Fruit fly (Drosophila melanogaster) whole organism, wandering third instar larva: ENCODE results near the gene CG4069.

Experiments
- Abd-B ChIP-seq: fragments of >200 bp; optimal IDR thresholded peaks from 2 replicates; lab custom pipeline; 2017; ENCODE audit warnings: missing biosample characterization, missing genetic modification characterization
- Dif ChIP-seq: fragments of 200-275, 200-300 bp; sonication (Bioruptor generic); optimal IDR thresholded peaks from 2 replicates; lab custom pipeline; 2018; ENCODE audit warnings: missing biosample characterization, missing genetic modification characterization; ENCODE audit not compliant: partially characterized antibody
- Hnf4 ChIP-seq: fragments of 200-800 bp; sonication (Bioruptor generic); optimal IDR thresholded peaks from 2 replicates; lab custom pipeline; 2016; ENCODE audit warnings: missing biosample characterization, mild to moderate bottlenecking, missing genetic modification characterization
- Mio ChIP-seq: sonication (Bioruptor generic); optimal IDR thresholded peaks from 2 replicates; lab custom pipeline; 2016; ENCODE audit warnings: missing biosample characterization, missing genetic modification characterization
- Myc ChIP-seq: fragments of >200 bp; optimal IDR thresholded peaks from 2 replicates; lab custom pipeline; 2017
- OdsH ChIP-seq: fragments of 200-800 bp; sonication (Bioruptor generic); optimal IDR thresholded peaks from 2 replicates; lab custom pipeline; 2016; ENCODE audit warnings: missing biosample characterization, mild to moderate bottlenecking, missing genetic modification characterization
- Rel ChIP-seq, 2 experiments: fragments of 200-800 bp; sonication (Bioruptor generic) in 1 of 2; optimal IDR thresholded peaks; 2 replicates in 1 of 2; 3 replicates in 1 of 2; lab custom pipeline; 2016 to 2019; ENCODE audit warnings: mild to moderate bottlenecking in 2 of 2, missing biosample characterization in 2 of 2, missing genetic modification characterization in 2 of 2, moderate library complexity in 1 of 2
- Sp1 ChIP-seq: fragments of 200-800 bp; sonication (Bioruptor generic); optimal IDR thresholded peaks from 3 replicates; lab custom pipeline; 2019; ENCODE audit warnings: missing biosample characterization, mild to moderate bottlenecking, missing genetic modification characterization, moderate library complexity
- br ChIP-seq: fragments of 200-800 bp; sonication (Bioruptor generic); optimal IDR thresholded peaks from 2 replicates; lab custom pipeline; 2016; ENCODE audit warnings: missing biosample characterization, missing genetic modification characterization
- dsf ChIP-seq: sonication (Bioruptor generic); optimal IDR thresholded peaks from 2 replicates; lab custom pipeline; 2016; ENCODE audit warnings: missing biosample characterization, missing genetic modification characterization, borderline replicate concordance
- tai ChIP-seq: sonication (Bioruptor generic); optimal IDR thresholded peaks from 2 replicates; lab custom pipeline; 2016; ENCODE audit warnings: missing biosample characterization, missing genetic modification characterization
- usp ChIP-seq: fragments of >200 bp; optimal IDR thresholded peaks from 2 replicates; lab custom pipeline; 2017; ENCODE audit warnings: missing biosample characterization, missing genetic modification characterization

- no peak for TF ChIP-seq dsf (GFP tag; lab: Kevin White, UChicago)
- no peak for TF ChIP-seq Mio
- peak; percentile 21 for TF ChIP-seq Sp1 (GFP tag; lab: Kevin White, UChicago)
- no peak for TF ChIP-seq usp (GFP tag; lab: Kevin White, UChicago)
- TF ChIP-seq Myc, result no peak
- no peak for TF ChIP-seq Dif (GFP tag; lab: Kevin White, UChicago)
- no peak for TF ChIP-seq Hnf4 (GFP tag; lab: Kevin White, UChicago)
- TF ChIP-seq OdsH (GFP tag; lab: Kevin White, UChicago), result no peak
- no peak for TF ChIP-seq Abd-B (GFP tag; lab: Kevin White, UChicago)
- TF ChIP-seq br (GFP tag; lab: Kevin White, UChicago), result no peak
- no peak for TF ChIP-seq tai (GFP tag; lab: Kevin White, UChicago)
- TF ChIP-seq Rel (GFP tag; optimal IDR thresholded peaks at IDR 0.05; lab: Kevin White, UChicago), result no peak
- TF ChIP-seq Rel (tag; optimal IDR thresholded peaks at IDR 0.05; lab: Kevin White, UChicago), result peak; percentile 63
Observed at dm6 chr3L:12530044-12530443, 7.1 kb downstream of the CG4069 start, which contains the start of gene nst.
